Worm (Caenorhabditis elegans) whole organism, L2 larva: Measurements from ENCODE around the gene K02D10.1.

ENCODE experiments used
- aly-2 ChIP-seq: fragments of 150-350 bp; optimal IDR thresholded peaks from 2 replicates; lab custom pipeline; 2014; ENCODE audit warnings: missing biosample characterization, missing genetic modification characterization
- elt-1 ChIP-seq: fragments of 150-350 bp; optimal IDR thresholded peaks from 2 replicates; lab custom pipeline; 2014; ENCODE audit warnings: missing biosample characterization, missing genetic modification characterization
- peb-1 ChIP-seq: fragments of 150-350 bp; optimal IDR thresholded peaks from 2 replicates; lab custom pipeline; 2014; ENCODE audit warnings: missing biosample characterization, missing genetic modification characterization
- snpc-4 ChIP-seq: fragments of 150-350 bp; optimal IDR thresholded peaks from 2 replicates; lab custom pipeline; 2014; ENCODE audit warnings: missing biosample characterization, missing genetic modification characterization

ce11 chrIII:8737391-8737790 is 31.9 kb upstream of the K02D10.1 start:
- TF ChIP-seq aly-2 (tag; lab: Kevin White, UChicago) (no peak), peb-1 (tag; lab: Kevin White, UChicago) (no peak), elt-1 (tag; lab: Kevin White, UChicago) (no peak), snpc-4 (tag; lab: Kevin White, UChicago) (no peak)
